Worm (Caenorhabditis elegans) whole organism, L4 larva: ENCODE measurements around the gene irld-4.
A peak's percentile ranks its signal among the peaks of the same experiment; 100 is the strongest.

Experiments
- F49E8.2 ChIP-seq: sonication (generic microtip); optimal IDR thresholded peaks from 2 replicates; lab custom pipeline; 2016; ENCODE audit warnings: missing compliant biosample characterization, mild to moderate bottlenecking, missing genetic modification characterization, borderline replicate concordance
- Y105C5A.15 ChIP-seq: fragments of 200-800 bp; sonication (Bioruptor generic); IDR thresholded peaks from 2 replicates; pipeline ENCODE4 v1.3.6; 2022; ENCODE audit warnings: missing genetic modification characterization, missing compliant biosample characterization
- Y48G9A.11 ChIP-seq: fragments of 200-800 bp; sonication (Bioruptor generic); IDR thresholded peaks from 2 replicates; pipeline ENCODE4 v1.3.6; 2022; ENCODE audit warnings: missing genetic modification reagents, missing genetic modification characterization, missing compliant biosample characterization
- aha-1 ChIP-seq: fragments of 150-350 bp; peaks from one replicate; lab custom pipeline; 2014; ENCODE audit warnings: missing biosample characterization, missing genetic modification characterization
- aly-2 ChIP-seq: sonication (generic microtip); optimal IDR thresholded peaks from 2 replicates; lab custom pipeline; 2018; ENCODE audit warnings: missing biosample characterization, missing genetic modification characterization
- ceh-62 ChIP-seq: sonication (generic microtip); optimal IDR thresholded peaks from 2 replicates; lab custom pipeline; 2017; ENCODE audit warnings: missing biosample characterization, missing genetic modification characterization
- ceh-82 ChIP-seq: sonication (generic microtip); optimal IDR thresholded peaks from 2 replicates; lab custom pipeline; 2017; ENCODE audit warnings: missing biosample characterization, missing genetic modification characterization
- daf-16 ChIP-seq, 3 experiments: sonication (generic microtip); optimal IDR thresholded peaks; 2 replicates each; lab custom pipeline; 2016 to 2017; ENCODE audit warnings: missing genetic modification characterization in 3 of 3, missing genetic modification reagents in 3 of 3, mild to moderate bottlenecking in 2 of 3, missing compliant biosample characterization in 2 of 3, missing biosample characterization in 1 of 3, moderate library complexity in 1 of 3
- dpl-1 ChIP-seq: fragments of 150-350 bp; optimal IDR thresholded peaks from 2 replicates; lab custom pipeline; 2014; ENCODE audit warnings: missing biosample characterization, missing genetic modification reagents, missing genetic modification characterization
- dve-1 ChIP-seq: sonication (generic microtip); optimal IDR thresholded peaks from 2 replicates; lab custom pipeline; 2017; ENCODE audit warnings: antibody characterized with exemption, mild to moderate bottlenecking, missing genetic modification characterization, missing compliant biosample characterization; ENCODE audit not compliant: insufficient read depth
- hif-1 ChIP-seq, 2 experiments: sonication (generic microtip); optimal IDR thresholded peaks; 2 replicates each; lab custom pipeline; 2016 to 2017; ENCODE audit warnings: missing compliant biosample characterization in 2 of 2, missing genetic modification characterization in 2 of 2, missing genetic modification reagents in 2 of 2, missing genotype in 2 of 2, mild to moderate bottlenecking in 1 of 2
- hlh-30 ChIP-seq: sonication (generic microtip); optimal IDR thresholded peaks from 2 replicates; lab custom pipeline; 2017; ENCODE audit warnings: antibody characterized with exemption, mild to moderate bottlenecking, missing genetic modification characterization, missing compliant biosample characterization; ENCODE audit not compliant: insufficient read depth
- lin-29 ChIP-seq: fragments of 200-800 bp; sonication (Bioruptor generic); IDR thresholded peaks from 2 replicates; pipeline ENCODE4 v1.3.6; 2022; ENCODE audit warnings: missing genetic modification reagents, missing genetic modification characterization, missing compliant biosample characterization
- lin-38 ChIP-seq: fragments of 200-800 bp; sonication (Bioruptor generic); IDR thresholded peaks from 2 replicates; pipeline ENCODE4 v1.3.6; 2022; ENCODE audit warnings: missing genetic modification reagents, missing genetic modification characterization, missing compliant biosample characterization
- lin-39 ChIP-seq: fragments of 150-350 bp; optimal IDR thresholded peaks from 2 replicates; lab custom pipeline; 2014; ENCODE audit warnings: missing biosample characterization, missing genetic modification reagents, missing genetic modification characterization
- lsy-2 ChIP-seq, 2 experiments: fragments of 150-350 bp in 1 of 2; sonication (generic microtip) in 1 of 2; optimal IDR thresholded peaks; 2 replicates each; lab custom pipeline; 2014 to 2017; ENCODE audit warnings: missing biosample characterization in 2 of 2, missing genetic modification characterization in 2 of 2
- mxl-3 ChIP-seq: fragments of 200-800 bp; sonication (Bioruptor generic); optimal IDR thresholded peaks from 2 replicates; lab custom pipeline; 2018; ENCODE audit warnings: mild to moderate bottlenecking, missing genetic modification characterization, missing compliant biosample characterization
- nhr-102 ChIP-seq: sonication (generic microtip); optimal IDR thresholded peaks from 2 replicates; lab custom pipeline; 2016; ENCODE audit warnings: mild to moderate bottlenecking, missing genetic modification characterization, moderate library complexity, missing compliant biosample characterization
- nhr-111 ChIP-seq: fragments of 200-800 bp; sonication (Bioruptor generic); optimal IDR thresholded peaks from 2 replicates; lab custom pipeline; 2018; ENCODE audit warnings: mild to moderate bottlenecking, missing genetic modification characterization, missing compliant biosample characterization
- nhr-42 ChIP-seq: fragments of 200-800 bp; sonication (Bioruptor generic); IDR thresholded peaks from 2 replicates; pipeline ENCODE4 v1.3.6; 2022; ENCODE audit warnings: missing genetic modification characterization, missing compliant biosample characterization
- sdz-12 ChIP-seq: fragments of 200-800 bp; sonication (Bioruptor generic); optimal IDR thresholded peaks from 2 replicates; lab custom pipeline; 2018; ENCODE audit warnings: mild to moderate bottlenecking, missing genetic modification characterization, missing compliant biosample characterization
- set-16 ChIP-seq: fragments of 200-800 bp; sonication (Bioruptor generic); IDR thresholded peaks from 2 replicates; pipeline ENCODE4 v1.3.6; 2022; ENCODE audit warnings: missing genetic modification reagents, missing genetic modification characterization, missing compliant biosample characterization
- snpc-1.2 ChIP-seq: fragments of 200-800 bp; sonication (Bioruptor generic); IDR thresholded peaks from 2 replicates; pipeline ENCODE4 v1.3.6; 2022; ENCODE audit warnings: missing genetic modification reagents, missing genetic modification characterization, missing compliant biosample characterization
- tag-97 ChIP-seq: fragments of 200-800 bp; sonication (Bioruptor generic); IDR thresholded peaks from 2 replicates; pipeline ENCODE4 v1.3.6; 2022; ENCODE audit warnings: missing genetic modification characterization, missing compliant biosample characterization
- zfp-3 ChIP-seq: fragments of 200-800 bp; sonication (Bioruptor generic); conservative IDR thresholded peaks from 2 replicates; pipeline ENCODE4 v1.3.6; 2022; ENCODE audit warnings: missing genetic modification reagents, missing genetic modification characterization, missing compliant biosample characterization
- ztf-7 ChIP-seq: fragments of 150-350 bp; optimal IDR thresholded peaks from 2 replicates; lab custom pipeline; 2014; ENCODE audit warnings: missing biosample characterization, missing genetic modification characterization

The irld-4 gene

DNA sequence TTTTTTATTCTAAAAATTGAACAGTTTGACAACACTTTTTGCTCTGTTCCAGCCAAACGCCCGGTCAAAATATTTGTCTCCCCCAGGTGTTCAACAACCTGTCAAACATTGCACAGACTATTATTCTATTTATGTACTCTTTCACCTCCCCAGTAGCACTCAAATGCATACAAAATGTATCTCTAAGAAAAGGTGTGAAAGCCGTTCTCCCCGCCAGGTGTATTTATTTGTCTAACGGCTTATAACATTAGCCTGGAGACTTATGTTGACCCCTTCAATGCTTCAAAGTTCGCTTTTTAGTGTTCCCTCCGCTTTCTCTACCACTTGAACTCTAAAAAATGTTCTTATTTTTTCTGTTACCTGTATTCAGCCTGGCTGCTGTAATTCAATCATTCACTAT is 4.5 kb downstream of the irld-4 start, which contains the start of gene srlf-27:
TSS of gene srlf-27 (plus strand) at position 301 of the 400 bp plus-strand sequence.
- TF ChIP-seq zfp-3, result no peak

DNA sequence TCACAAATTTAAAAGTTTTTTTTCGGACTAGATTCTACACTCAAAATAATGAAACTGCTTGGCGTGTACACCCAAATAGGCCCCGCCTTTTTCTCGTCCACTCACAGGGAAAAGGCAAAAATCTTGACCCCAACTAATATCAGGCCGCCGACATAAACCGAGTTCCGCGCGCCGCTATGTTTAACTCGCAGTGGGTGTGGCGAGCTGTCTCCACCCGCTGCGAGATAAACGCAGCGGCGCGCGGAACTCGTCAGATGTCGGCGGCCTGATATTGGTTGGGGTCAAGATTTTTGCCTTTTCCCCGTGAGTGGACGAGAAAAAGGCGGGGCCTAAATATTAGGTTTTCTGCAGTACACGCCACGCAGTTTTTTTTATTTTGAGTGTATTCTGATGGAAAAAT is 15.2 kb downstream of the irld-4 start:
- peak; percentile 73 for TF ChIP-seq snpc-1.2 (GFP tag; lab: Robert Waterston, UW)

DNA sequence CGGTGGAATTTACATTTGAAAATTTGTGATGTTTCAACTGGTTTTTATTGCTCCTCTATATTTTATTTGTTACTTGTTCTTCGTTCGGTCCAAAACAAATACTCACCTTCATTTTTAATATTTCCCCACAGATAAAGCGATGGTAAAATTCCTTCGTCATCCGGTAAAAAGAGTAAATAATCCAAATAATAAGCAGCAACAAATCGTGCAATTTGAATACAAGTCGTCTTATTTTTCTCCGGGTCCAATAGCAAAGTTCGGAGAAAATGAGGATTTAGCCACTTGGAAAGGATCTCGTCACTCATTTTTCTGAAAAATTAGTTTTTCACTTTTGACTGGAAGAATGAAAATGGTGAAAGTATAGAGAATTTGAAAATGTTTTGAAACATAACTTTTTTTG is 20.2 kb downstream of the irld-4 start, which contains the start of gene talp-3:
TSS of gene talp-3 (minus strand) at position 315 of the 400 bp plus-strand sequence.
- no peak for TF ChIP-seq lin-39
- TF ChIP-seq snpc-1.2 (GFP tag; lab: Robert Waterston, UW), result peak; percentile 54; the same call in 1 of the 2 replicates
- TF ChIP-seq nhr-42, result no peak
- TF ChIP-seq nhr-102 (tag; lab: Kevin White, UChicago), result no peak

DNA sequence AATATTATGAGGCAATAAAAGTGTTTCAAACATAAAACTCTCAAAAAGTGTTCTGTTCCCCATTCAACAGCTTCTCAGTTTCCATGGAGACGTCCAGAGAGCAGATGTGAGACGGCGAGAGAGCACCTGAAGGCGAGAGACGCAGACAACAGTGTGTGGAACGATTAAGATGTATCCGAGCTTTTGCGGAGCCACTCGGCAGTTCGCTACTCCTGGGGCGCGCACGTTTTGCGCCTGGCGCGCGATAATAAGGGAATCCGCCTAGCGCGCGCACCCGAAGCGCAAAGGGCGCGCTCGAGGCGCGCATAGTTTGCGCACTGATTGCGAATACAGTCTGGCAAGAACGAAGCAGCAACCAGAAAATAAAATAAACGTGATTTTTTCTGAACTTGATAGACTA is 21.8 kb downstream of the irld-4 start:
- TF ChIP-seq set-16 (GFP tag; lab: Robert Waterston, UW), result peak; percentile 76

DNA sequence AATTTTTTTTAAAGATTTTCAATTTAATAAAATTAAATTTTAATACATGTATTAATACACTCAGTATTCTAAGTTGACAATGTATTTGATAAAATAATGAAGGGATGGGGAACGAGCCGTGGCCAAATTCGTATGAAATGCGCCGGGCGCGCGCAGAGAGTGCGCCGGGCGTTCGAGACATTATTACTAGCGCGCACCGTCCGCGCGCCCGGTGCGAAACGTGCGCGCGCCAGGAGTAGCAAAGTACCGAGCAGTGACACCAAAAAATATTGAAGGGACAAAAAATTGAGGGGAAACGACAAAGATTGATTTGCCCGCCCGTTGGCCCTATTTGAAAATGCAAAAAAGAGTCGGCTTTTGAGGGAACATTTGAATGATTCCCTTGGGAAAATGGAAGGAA is 23.0 kb downstream of the irld-4 start:
- TF ChIP-seq snpc-1.2 (GFP tag; lab: Robert Waterston, UW), result 0 out of 2 replicates have a peak, but pooled peaks have one; percentile 52
- peak; percentile 61 for TF ChIP-seq set-16 (GFP tag; lab: Robert Waterston, UW)

DNA sequence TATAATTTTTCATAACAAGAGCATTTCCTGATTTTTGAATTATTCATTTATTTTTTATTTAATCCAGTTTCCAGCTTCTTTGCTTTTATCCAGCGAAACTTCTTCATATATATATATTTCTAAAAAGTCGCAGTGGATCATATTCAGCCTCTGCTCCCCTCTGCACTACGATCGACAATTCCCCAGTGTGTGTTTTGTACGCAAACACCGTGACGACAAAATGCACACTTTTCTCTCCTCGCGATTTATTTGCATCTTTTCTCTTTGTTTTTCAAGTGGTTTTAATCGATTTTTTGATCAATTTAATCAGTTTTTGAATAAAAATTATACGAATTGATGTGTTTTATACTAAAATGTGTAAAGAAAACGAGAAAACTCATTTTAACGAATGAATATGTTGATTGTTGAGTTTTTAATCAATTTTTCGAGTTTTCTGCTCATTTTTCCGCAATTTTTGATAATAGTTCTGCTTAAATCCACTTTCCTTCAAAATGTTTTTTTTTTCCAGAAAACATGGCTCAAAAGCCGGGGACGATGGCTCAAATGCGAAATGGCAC is 23.8 kb downstream of the irld-4 start, which contains the start of gene Y57G11C.33:
TSS of gene Y57G11C.33 (plus strand) at position 507 of the 557 bp plus-strand sequence.
- peak; percentile 85 for TF ChIP-seq snpc-1.2 (GFP tag; lab: Robert Waterston, UW)
- TF ChIP-seq ceh-82 (tag; lab: Kevin White, UChicago), result no peak
- TF ChIP-seq ztf-7 (tag; lab: Kevin White, UChicago), result peak; percentile 29
- peak; percentile 15 for TF ChIP-seq dpl-1 (GFP tag; lab: Kevin White, UChicago)
- peak; percentile 22 for TF ChIP-seq dve-1
- no peak for TF ChIP-seq aly-2
- TF ChIP-seq lsy-2 (tag; optimal IDR thresholded peaks at IDR 0.05; lab: Kevin White, UChicago), result peak in 1 of 2 experiments; percentile 86

DNA sequence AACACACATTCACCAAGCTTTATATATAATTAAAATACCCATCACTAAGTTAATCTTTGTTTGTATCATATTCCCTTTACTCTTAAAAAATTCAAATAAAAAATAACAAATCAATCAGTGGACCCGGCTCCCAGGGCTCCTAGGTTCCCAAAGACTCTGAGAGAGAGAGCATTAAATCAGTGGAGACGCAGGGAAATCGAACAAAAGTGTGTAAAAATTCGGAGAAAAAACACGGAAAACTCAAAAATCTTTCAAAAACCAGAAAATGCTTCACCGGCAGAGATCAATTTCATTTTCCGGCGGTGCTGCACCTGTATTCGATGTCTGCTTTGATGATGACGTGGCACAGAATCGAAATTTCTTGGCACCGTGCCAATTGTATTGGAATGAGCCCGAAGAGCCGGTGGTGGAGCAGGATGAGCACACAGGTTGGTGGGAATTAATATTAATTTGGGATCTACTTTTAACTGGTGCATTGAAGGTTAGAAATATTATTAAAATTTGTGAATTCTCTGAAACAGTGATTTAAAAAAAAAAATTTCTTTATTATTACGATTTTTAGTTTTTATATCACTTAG is 25.2 kb downstream of the irld-4 start, which contains the start of gene anoh-2:
TSS of gene anoh-2 (plus strand) at position 255 of the 578 bp plus-strand sequence.
- TF ChIP-seq Y48G9A.11 (GFP tag; lab: Robert Waterston, UW) (no peak), lin-38 (GFP tag; lab: Robert Waterston, UW) (peak; percentile 36), daf-16 (GFP tag; optimal IDR thresholded peaks at IDR 0.05; lab: Kevin White, UChicago) (peak in 1 of 2 experiments; percentile 11), daf-16 (tag; optimal IDR thresholded peaks at IDR 0.05; lab: Kevin White, UChicago) (no peak), nhr-111 (no peak), nhr-102 (tag; lab: Kevin White, UChicago) (peak; percentile 27), hif-1 (tag; optimal IDR thresholded peaks at IDR 0.05; lab: Kevin White, UChicago) (no peak), snpc-1.2 (GFP tag; lab: Robert Waterston, UW) (peak; percentile 86), hlh-30 (no peak), Y105C5A.15 (GFP tag; lab: Robert Waterston, UW) (no peak), sdz-12 (no peak), tag-97 (GFP tag; lab: Robert Waterston, UW) (no peak), F49E8.2 (peak; percentile 7), ceh-62 (tag; lab: Kevin White, UChicago) (no peak), mxl-3 (no peak), aha-1 (tag; lab: Kevin White, UChicago) (peak; percentile 96), lin-29 (GFP tag; lab: Robert Waterston, UW) (no peak)
